Worm (Caenorhabditis elegans) whole organism, L1 larva: ENCODE measurements around the gene T13C5.2.

Experiments
- ama-1 ChIP-seq: fragments of 150-350 bp; optimal IDR thresholded peaks from 2 replicates; lab custom pipeline; 2014
- dsc-1 ChIP-seq: sonication (generic microtip); optimal IDR thresholded peaks from 2 replicates; lab custom pipeline; 2016; ENCODE audit warnings: mild to moderate bottlenecking, missing genetic modification characterization, missing compliant biosample characterization
- nhr-12 ChIP-seq: sonication (generic microtip); optimal IDR thresholded peaks from 2 replicates; lab custom pipeline; 2017; ENCODE audit warnings: missing biosample characterization, missing genetic modification characterization
- nhr-90 ChIP-seq: sonication (generic microtip); optimal IDR thresholded peaks from 2 replicates; lab custom pipeline; 2016; ENCODE audit warnings: mild to moderate bottlenecking, missing genetic modification characterization, missing compliant biosample characterization; ENCODE audit not compliant: poor library complexity
- rnt-1 ChIP-seq: sonication (generic microtip); optimal IDR thresholded peaks from 2 replicates; lab custom pipeline; 2016; ENCODE audit warnings: mild to moderate bottlenecking, missing genetic modification characterization, moderate library complexity, missing compliant biosample characterization
- unc-86 ChIP-seq: sonication (generic microtip); optimal IDR thresholded peaks from 2 replicates; lab custom pipeline; 2016; ENCODE audit warnings: missing genetic modification characterization, missing compliant biosample characterization
- ztf-11 ChIP-seq, 2 experiments: sonication (generic microtip); optimal IDR thresholded peaks; 2 replicates each; lab custom pipeline; 2016 to 2017; ENCODE audit warnings: missing genetic modification characterization in 2 of 2, missing biosample characterization in 1 of 2, missing compliant biosample characterization in 1 of 2

ce11 chrX:6232998-6233626 lies 48.3 kb downstream of the T13C5.2 start, which contains the start of gene C14F11.4:
- TF ChIP-seq unc-86 (no peak), rnt-1 (no peak), nhr-90 (no peak), dsc-1 (tag; lab: Kevin White, UChicago) (no peak), ztf-11 (tag; optimal IDR thresholded peaks at IDR 0.05; lab: Kevin White, UChicago) (no peak), ama-1 (lab: Kevin White, UChicago) (no peak), nhr-12 (tag; lab: Kevin White, UChicago) (no peak)
